Worm (Caenorhabditis elegans) whole organism, young adult: ENCODE data around the gene asb-2.

Source experiments
- B0019.2 ChIP-seq: fragments of 200-800 bp; sonication (Bioruptor generic); conservative IDR thresholded peaks from 2 replicates; pipeline ENCODE4 v1.3.6; 2022; ENCODE audit warnings: missing genetic modification reagents, missing genetic modification characterization, missing compliant biosample characterization
- B0035.1 ChIP-seq: sonication (generic microtip); optimal IDR thresholded peaks from 2 replicates; lab custom pipeline; 2016; ENCODE audit warnings: missing genetic modification characterization, mild to moderate bottlenecking, missing compliant biosample characterization, missing genotype, missing genetic modification reagents
- B0261.1 ChIP-seq: sonication (generic microtip); optimal IDR thresholded peaks from 2 replicates; lab custom pipeline; 2016; ENCODE audit warnings: mild to moderate bottlenecking, missing genetic modification characterization, moderate library complexity, missing compliant biosample characterization
- B0336.3 ChIP-seq: fragments of 200-800 bp; sonication (Bioruptor generic); IDR thresholded peaks from 2 replicates; pipeline ENCODE4 v1.3.6; 2022; ENCODE audit warnings: missing genetic modification characterization, missing compliant biosample characterization
- F10E7.11 ChIP-seq: sonication (generic microtip); optimal IDR thresholded peaks from 2 replicates; lab custom pipeline; 2017; ENCODE audit warnings: mild to moderate bottlenecking, missing genetic modification characterization, moderate library complexity, missing compliant biosample characterization
- F22D6.2 ChIP-seq: sonication (generic microtip); optimal IDR thresholded peaks from 2 replicates; lab custom pipeline; 2016; ENCODE audit warnings: mild to moderate bottlenecking, missing genetic modification characterization, missing compliant biosample characterization
- F33H1.4 ChIP-seq: fragments of 200-800 bp; sonication (Bioruptor generic); IDR thresholded peaks from 2 replicates; pipeline ENCODE4 v1.3.6; 2022; ENCODE audit warnings: missing genetic modification reagents, missing genetic modification characterization, missing compliant biosample characterization
- F57A8.1 ChIP-seq: fragments of 200-800 bp; sonication (Bioruptor generic); optimal IDR thresholded peaks from 2 replicates; lab custom pipeline; 2018; ENCODE audit warnings: mild to moderate bottlenecking, missing genetic modification characterization, moderate library complexity, missing compliant biosample characterization
- K12H6.12 ChIP-seq: fragments of 200-800 bp; sonication (Bioruptor generic); optimal IDR thresholded peaks from 2 replicates; lab custom pipeline; 2018; ENCODE audit warnings: mild to moderate bottlenecking, missing genetic modification characterization, missing compliant biosample characterization
- Y53G8AR.9 ChIP-seq: fragments of 200-800 bp; sonication (Bioruptor generic); conservative IDR thresholded peaks from 2 replicates; pipeline ENCODE4 v1.3.6; 2022; ENCODE audit warnings: missing genetic modification reagents, missing genetic modification characterization, missing compliant biosample characterization
- Y67H2A.10 ChIP-seq: fragments of 200-800 bp; sonication (Bioruptor generic); conservative IDR thresholded peaks from 2 replicates; pipeline ENCODE4 v1.3.6; 2022; ENCODE audit warnings: missing genetic modification reagents, missing genetic modification characterization, missing compliant biosample characterization
- aptf-3 ChIP-seq: fragments of 200-800 bp; sonication (Bioruptor generic); IDR thresholded peaks from 2 replicates; pipeline ENCODE4 v1.3.6; 2022; ENCODE audit warnings: missing genetic modification characterization, missing compliant biosample characterization
- atf-7 ChIP-seq: sonication (generic microtip); optimal IDR thresholded peaks from 2 replicates; lab custom pipeline; 2017; ENCODE audit warnings: mild to moderate bottlenecking, missing genetic modification characterization, missing compliant biosample characterization
- attf-3 ChIP-seq: fragments of 200-800 bp; sonication (Bioruptor generic); conservative IDR thresholded peaks from 2 replicates; pipeline ENCODE4 v1.3.6; 2022; ENCODE audit warnings: missing genetic modification reagents, missing genetic modification characterization, missing compliant biosample characterization
- attf-5 ChIP-seq: fragments of 200-800 bp; sonication (Bioruptor generic); optimal IDR thresholded peaks from 2 replicates; lab custom pipeline; 2018; ENCODE audit warnings: mild to moderate bottlenecking, missing genetic modification characterization, missing compliant biosample characterization
- bed-2 ChIP-seq: fragments of 200-800 bp; sonication (Bioruptor generic); IDR thresholded peaks from 2 replicates; pipeline ENCODE4 v1.3.6; 2022; ENCODE audit warnings: missing genetic modification reagents, missing genetic modification characterization, missing compliant biosample characterization
- ceh-100 ChIP-seq: fragments of 200-800 bp; sonication (Bioruptor generic); IDR thresholded peaks from 2 replicates; pipeline ENCODE4 v1.3.6; 2022; ENCODE audit warnings: missing genetic modification reagents, missing genetic modification characterization, missing compliant biosample characterization
- ceh-27 ChIP-seq: fragments of 200-800 bp; sonication (Bioruptor generic); optimal IDR thresholded peaks from 2 replicates; lab custom pipeline; 2018; ENCODE audit warnings: mild to moderate bottlenecking, missing genetic modification characterization, moderate library complexity, missing compliant biosample characterization
- ceh-91 ChIP-seq: fragments of 200-800 bp; sonication (Bioruptor generic); IDR thresholded peaks from 2 replicates; pipeline ENCODE4 v1.3.6; 2022; ENCODE audit warnings: missing genetic modification reagents, missing genetic modification characterization, missing compliant biosample characterization
- dpl-1 ChIP-seq: fragments of 150-350 bp; optimal IDR thresholded peaks from 2 replicates; lab custom pipeline; 2014; ENCODE audit warnings: missing biosample characterization, missing genetic modification reagents, missing genetic modification characterization
- efl-1 ChIP-seq: fragments of 150-350 bp; optimal IDR thresholded peaks from 2 replicates; lab custom pipeline; 2014; ENCODE audit warnings: missing biosample characterization, missing genetic modification reagents, missing genetic modification characterization
- hmg-20 ChIP-seq: fragments of 200-800 bp; sonication (Bioruptor generic); IDR thresholded peaks from 2 replicates; pipeline ENCODE4 v1.3.6; 2022; ENCODE audit warnings: missing genetic modification reagents, missing genetic modification characterization, missing compliant biosample characterization
- hrde-1 ChIP-seq: sonication (generic microtip); optimal IDR thresholded peaks from 2 replicates; lab custom pipeline; 2016; ENCODE audit warnings: missing genetic modification characterization, mild to moderate bottlenecking, missing compliant biosample characterization, moderate library complexity, missing genotype, missing genetic modification reagents, borderline replicate concordance
- hsf-1 ChIP-seq: fragments of 200-800 bp; sonication (Bioruptor generic); IDR thresholded peaks from 2 replicates; pipeline ENCODE4 v1.3.6; 2022; ENCODE audit warnings: missing genetic modification reagents, missing genetic modification characterization, missing compliant biosample characterization
- let-607 ChIP-seq, 2 experiments: fragments of 200-800 bp in 1 of 2; sonication (Bioruptor generic) in 1 of 2; sonication (generic microtip) in 1 of 2; optimal IDR thresholded peaks; 2 replicates each; lab custom pipeline; 2016 to 2018; ENCODE audit warnings: mild to moderate bottlenecking in 2 of 2, missing compliant biosample characterization in 2 of 2, missing genetic modification characterization in 2 of 2, moderate library complexity in 2 of 2, missing genotype in 1 of 2
- lin-26 ChIP-seq: fragments of 200-800 bp; sonication (Bioruptor generic); IDR thresholded peaks from 2 replicates; pipeline ENCODE4 v1.3.6; 2022; ENCODE audit warnings: missing genetic modification reagents, missing genetic modification characterization, missing compliant biosample characterization
- lsl-1 ChIP-seq: fragments of 200-800 bp; sonication (Bioruptor generic); optimal IDR thresholded peaks from 2 replicates; lab custom pipeline; 2018; ENCODE audit warnings: mild to moderate bottlenecking, missing genetic modification characterization, moderate library complexity, missing compliant biosample characterization
- madf-3 ChIP-seq: fragments of 200-800 bp; sonication (Bioruptor generic); IDR thresholded peaks from 2 replicates; pipeline ENCODE4 v1.3.6; 2022; ENCODE audit warnings: missing genetic modification reagents, missing genetic modification characterization, missing compliant biosample characterization
- madf-6 ChIP-seq: fragments of 200-800 bp; sonication (Bioruptor generic); IDR thresholded peaks from 2 replicates; pipeline ENCODE4 v1.3.6; 2022; ENCODE audit warnings: missing genetic modification reagents, missing genetic modification characterization, missing compliant biosample characterization
- madf-8 ChIP-seq: fragments of 200-800 bp; sonication (Bioruptor generic); conservative IDR thresholded peaks from 2 replicates; pipeline ENCODE4 v1.3.6; 2022; ENCODE audit warnings: missing genetic modification reagents, missing genetic modification characterization, missing compliant biosample characterization
- mcd-1 ChIP-seq: fragments of 200-800 bp; sonication (Bioruptor generic); IDR thresholded peaks from 2 replicates; pipeline ENCODE4 v1.3.6; 2022; ENCODE audit warnings: missing genetic modification reagents, missing genetic modification characterization, missing compliant biosample characterization
- mes-4 ChIP-seq: sonication (generic microtip); optimal IDR thresholded peaks from 2 replicates; lab custom pipeline; 2016; ENCODE audit warnings: missing genotype, missing genetic modification characterization, missing compliant biosample characterization
- nfya-1 ChIP-seq: sonication (generic microtip); optimal IDR thresholded peaks from 2 replicates; lab custom pipeline; 2017; ENCODE audit warnings: antibody characterized with exemption, missing compliant biosample characterization, missing genetic modification characterization, borderline replicate concordance; ENCODE audit not compliant: insufficient read depth
- nhr-120 ChIP-seq: fragments of 200-800 bp; sonication (Bioruptor generic); IDR thresholded peaks from 2 replicates; pipeline ENCODE4 v1.3.6; 2022; ENCODE audit warnings: missing genetic modification characterization, missing compliant biosample characterization
- nhr-179 ChIP-seq: sonication (generic microtip); optimal IDR thresholded peaks from 2 replicates; lab custom pipeline; 2016; ENCODE audit warnings: mild to moderate bottlenecking, missing genetic modification characterization, missing compliant biosample characterization
- pbrm-1 ChIP-seq: fragments of 200-800 bp; sonication (Bioruptor generic); IDR thresholded peaks from 2 replicates; pipeline ENCODE4 v1.3.6; 2022; ENCODE audit warnings: missing genetic modification reagents, missing genetic modification characterization, missing compliant biosample characterization
- rpc-1 ChIP-seq, 2 experiments: fragments of 150-350 bp in 1 of 2; sonication (generic microtip) in 1 of 2; optimal IDR thresholded peaks; 2 replicates each; lab custom pipeline; 2014 to 2018; ENCODE audit warnings: missing biosample characterization in 1 of 2, missing genetic modification characterization in 1 of 2, missing genetic modification reagents in 1 of 2, missing genotype in 1 of 2
- sea-2 ChIP-seq: fragments of 200-800 bp; sonication (Bioruptor generic); IDR thresholded peaks from 2 replicates; pipeline ENCODE4 v1.3.6; 2022; ENCODE audit warnings: missing genetic modification characterization, missing compliant biosample characterization
- somi-1 ChIP-seq: fragments of 200-800 bp; sonication (Bioruptor generic); optimal IDR thresholded peaks from 2 replicates; lab custom pipeline; 2018; ENCODE audit warnings: mild to moderate bottlenecking, missing genetic modification characterization, missing compliant biosample characterization
- sptf-2 ChIP-seq: fragments of 200-800 bp; sonication (Bioruptor generic); optimal IDR thresholded peaks from 2 replicates; lab custom pipeline; 2018; ENCODE audit warnings: mild to moderate bottlenecking, missing genetic modification characterization, missing compliant biosample characterization
- tbp1 ChIP-seq: fragments of 200-800 bp; sonication (Bioruptor generic); optimal IDR thresholded peaks from 2 replicates; lab custom pipeline; 2018; ENCODE audit warnings: mild to moderate bottlenecking, missing genetic modification characterization, missing compliant biosample characterization
- tbx-9 ChIP-seq: sonication (generic microtip); optimal IDR thresholded peaks from 2 replicates; lab custom pipeline; 2016; ENCODE audit warnings: borderline replicate concordance, missing genetic modification characterization, inconsistent platforms, missing compliant biosample characterization
- xnd-1 ChIP-seq: sonication (generic microtip); optimal IDR thresholded peaks from 2 replicates; lab custom pipeline; 2016; ENCODE audit warnings: missing genotype, missing genetic modification reagents, missing genetic modification characterization, missing compliant biosample characterization
- zfh-2 ChIP-seq: fragments of 200-800 bp; sonication (Bioruptor generic); conservative IDR thresholded peaks from 2 replicates; pipeline ENCODE4 v1.3.6; 2022; ENCODE audit warnings: missing genetic modification reagents, missing genetic modification characterization, missing compliant biosample characterization
- zim-3 ChIP-seq: sonication (generic microtip); optimal IDR thresholded peaks from 2 replicates; lab custom pipeline; 2017; ENCODE audit warnings: mild to moderate bottlenecking, missing genetic modification characterization, moderate library complexity, missing compliant biosample characterization
- ztf-25 ChIP-seq: fragments of 200-800 bp; sonication (Bioruptor generic); IDR thresholded peaks from 2 replicates; pipeline ENCODE4 v1.3.6; 2022; ENCODE audit warnings: missing genetic modification reagents, missing genetic modification characterization, missing compliant biosample characterization
- ztf-3 ChIP-seq: fragments of 200-800 bp; sonication (Bioruptor generic); optimal IDR thresholded peaks from 2 replicates; lab custom pipeline; 2018; ENCODE audit warnings: mild to moderate bottlenecking, missing genetic modification characterization, missing compliant biosample characterization

Gene asb-2

ce11 chrX:4444073-4444472 lies 25.5 kb upstream of the asb-2 start (continued):
- TF ChIP-seq zfh-2, result no peak
- TF ChIP-seq nhr-120 (GFP tag; lab: Robert Waterston, UW), result no peak
- peak; percentile 25 for TF ChIP-seq ztf-3 (GFP tag; lab: Kevin White, UChicago)
- peak; percentile 7 for TF ChIP-seq F22D6.2 (tag; lab: Kevin White, UChicago)
- TF ChIP-seq pbrm-1 (GFP tag; lab: Robert Waterston, UW), result peak; percentile 89
- TF ChIP-seq rpc-1 (optimal IDR thresholded peaks at IDR 0.05; lab: Kevin White, UChicago), result peak; percentile 90
- TF ChIP-seq rpc-1 (tag; optimal IDR thresholded peaks at IDR 0.05; lab: Kevin White, UChicago), result peak; percentile 84
- no peak for TF ChIP-seq ceh-27 (GFP tag; lab: Kevin White, UChicago)
- peak in 1 of 2 experiments; percentile 17 for TF ChIP-seq let-607 (tag; optimal IDR thresholded peaks at IDR 0.05; lab: Kevin White, UChicago)
- no peak for TF ChIP-seq F57A8.1 (GFP tag; lab: Kevin White, UChicago)
- no peak for TF ChIP-seq Y67H2A.10 (GFP tag; lab: Robert Waterston, UW)
- no peak for TF ChIP-seq nfya-1 (tag; lab: Kevin White, UChicago)
- TF ChIP-seq K12H6.12 (tag; lab: Kevin White, UChicago), result no peak
- 0 out of 2 replicates have a peak, but pooled peaks have one; percentile 33 for TF ChIP-seq ceh-100 (GFP tag; lab: Robert Waterston, UW)
- no peak for TF ChIP-seq B0035.1 (tag; lab: Kevin White, UChicago)
- TF ChIP-seq lin-26 (GFP tag; lab: Robert Waterston, UW), result peak; percentile 85
- peak; percentile 41 for TF ChIP-seq mes-4 (tag; lab: Kevin White, UChicago)
- TF ChIP-seq F10E7.11 (tag; lab: Kevin White, UChicago), result no peak
- no peak for TF ChIP-seq sptf-2 (GFP tag; lab: Kevin White, UChicago)
- TF ChIP-seq dpl-1 (GFP tag; lab: Kevin White, UChicago), result no peak
- TF ChIP-seq xnd-1 (tag; lab: Kevin White, UChicago), result no peak
- TF ChIP-seq hrde-1, result no peak
- no peak for TF ChIP-seq sea-2 (GFP tag; lab: Robert Waterston, UW)
- no peak for TF ChIP-seq atf-7 (tag; lab: Kevin White, UChicago)
- no peak for TF ChIP-seq hsf-1 (GFP tag; lab: Robert Waterston, UW)
- TF ChIP-seq tbp1 (GFP tag; lab: Kevin White, UChicago), result peak; percentile 96
- TF ChIP-seq madf-8, result no peak
- TF ChIP-seq ztf-25 (GFP tag; lab: Robert Waterston, UW), result peak; percentile 79; the same call in 1 of the 2 replicates
- TF ChIP-seq B0261.1, result peak; percentile 92
- peak; percentile 48 for TF ChIP-seq mcd-1 (GFP tag; lab: Robert Waterston, UW)
- TF ChIP-seq B0019.2 (GFP tag; lab: Robert Waterston, UW), result no peak
- no peak for TF ChIP-seq Y53G8AR.9 (GFP tag; lab: Robert Waterston, UW)
- TF ChIP-seq ceh-91, result 0 out of 2 replicates have a peak, but pooled peaks have one; percentile 15
- 0 out of 2 replicates have a peak, but pooled peaks have one; percentile 40 for TF ChIP-seq hmg-20 (GFP tag; lab: Robert Waterston, UW)
- peak; percentile 37; the same call in 1 of the 2 replicates for TF ChIP-seq attf-3 (GFP tag; lab: Robert Waterston, UW)
- no peak for TF ChIP-seq nhr-179 (tag; lab: Kevin White, UChicago)
- peak; percentile 62 for TF ChIP-seq zim-3 (tag; lab: Kevin White, UChicago)
- peak; percentile 25 for TF ChIP-seq somi-1 (GFP tag; lab: Kevin White, UChicago)
- no peak for TF ChIP-seq B0336.3 (GFP tag; lab: Robert Waterston, UW)
- TF ChIP-seq lsl-1 (GFP tag; lab: Kevin White, UChicago), result no peak
- TF ChIP-seq tbx-9 (tag; lab: Kevin White, UChicago), result no peak
- TF ChIP-seq bed-2 (GFP tag; lab: Robert Waterston, UW), result no peak
- TF ChIP-seq aptf-3, result no peak
- TF ChIP-seq attf-5 (GFP tag; lab: Kevin White, UChicago), result peak; percentile 7
- TF ChIP-seq F33H1.4 (GFP tag; lab: Robert Waterston, UW), result no peak
- TF ChIP-seq madf-6 (GFP tag; lab: Robert Waterston, UW), result peak; percentile 55; the same call in 1 of the 2 replicates
- TF ChIP-seq madf-3, result peak; percentile 15; the same call in 1 of the 2 replicates
- no peak for TF ChIP-seq efl-1 (GFP tag; lab: Kevin White, UChicago)
